Fruit fly (Drosophila melanogaster): ENCODE data around the gene Pdss2.
A peak's percentile ranks its signal among the peaks of the same experiment; 100 is the strongest.

The Pdss2 gene

DNA sequence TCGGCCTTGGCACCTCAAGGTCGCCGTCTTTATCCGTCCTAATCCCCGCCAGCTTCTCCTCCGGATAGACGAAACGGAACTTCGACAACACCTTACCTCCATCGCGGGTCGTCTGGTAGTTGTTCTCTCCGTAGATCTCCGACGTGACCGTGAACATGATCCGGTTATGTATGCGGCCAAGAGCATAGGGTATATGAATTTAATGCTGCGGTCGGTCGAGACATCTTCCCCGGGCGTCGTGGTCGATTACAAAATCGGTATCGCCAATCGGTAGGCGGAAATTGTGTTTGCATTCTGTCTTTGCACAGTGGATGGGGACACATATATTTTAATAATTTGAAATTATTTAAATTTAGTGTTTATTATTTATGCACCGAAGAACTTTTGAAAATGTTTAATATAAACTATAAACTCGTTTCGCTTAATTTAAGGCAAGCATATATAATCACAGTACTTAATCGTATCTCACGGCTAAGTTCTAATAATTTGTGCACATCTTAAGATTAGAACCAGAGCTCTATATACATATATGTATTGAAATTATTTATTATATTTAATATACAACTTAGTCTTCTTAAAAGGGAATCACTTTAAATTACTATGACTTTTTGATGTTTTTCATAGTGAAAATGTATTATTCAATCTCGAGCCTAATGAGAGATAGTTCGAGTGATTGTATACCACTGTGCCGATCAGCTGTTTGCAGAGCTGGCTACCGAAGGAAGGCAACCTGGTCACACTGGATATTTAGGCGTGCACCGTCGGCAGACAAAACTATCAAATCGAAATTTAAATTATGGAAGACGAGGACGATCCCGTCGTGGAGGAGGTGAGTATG lies 3.6 kb downstream of the Pdss2 start, which contains the start of the genes CG10584 and Polr3E (continued):
- TF ChIP-seq CG31388 (GFP tag; optimal IDR thresholded peaks at IDR 0.05) (peak; percentile 65), CG10274 (GFP tag; optimal IDR thresholded peaks at IDR 0.05) (peak; percentile 70), CG13624 (GFP tag; optimal IDR thresholded peaks at IDR 0.05) (no peak), dmrt11E (tag; optimal IDR thresholded peaks at IDR 0.05) (peak; percentile 94), CG18476 (GFP tag; optimal IDR thresholded peaks at IDR 0.05) (peak; percentile 77), insv (GFP tag; optimal IDR thresholded peaks at IDR 0.05) (peak in 1 of 2 experiments; percentile 79), Chrac-16 (GFP tag; optimal IDR thresholded peaks at IDR 0.05) (peak; percentile 84), Nf-YB (GFP tag; optimal IDR thresholded peaks at IDR 0.05) (peak; percentile 84), trh (GFP tag; optimal IDR thresholded peaks at IDR 0.05) (peak; percentile 88), CG4404 (GFP tag; IDR thresholded peaks at IDR 0.05) (peak; percentile 78), croc (GFP tag; conservative IDR thresholded peaks at IDR 0.05) (no peak; the same call in none of the 3 replicates), ab (GFP tag; optimal IDR thresholded peaks at IDR 0.05) (no peak), zfh2 (GFP tag; optimal IDR thresholded peaks at IDR 0.05) (peak; percentile 62), Taf1 (GFP tag; IDR thresholded peaks at IDR 0.05) (peak; percentile 76), ap (GFP tag; IDR thresholded peaks at IDR 0.05) (peak; percentile 63), H2.0 (GFP tag; IDR thresholded peaks at IDR 0.05) (peak; percentile 63), bab2 (GFP tag; optimal IDR thresholded peaks at IDR 0.05) (peak; percentile 22), fru (optimal IDR thresholded peaks at IDR 0.05) (no peak), Myb (GFP tag; optimal IDR thresholded peaks at IDR 0.05) (peak; percentile 19), pros (GFP tag; optimal IDR thresholded peaks at IDR 0.05) (peak; percentile 77), corto (GFP tag; optimal IDR thresholded peaks at IDR 0.05) (peak; percentile 72), odd (GFP tag; optimal IDR thresholded peaks at IDR 0.05) (peak; percentile 98), CG9932 (GFP tag; IDR thresholded peaks at IDR 0.05) (peak; percentile 87), CG2116 (GFP tag; optimal IDR thresholded peaks at IDR 0.05) (peak; percentile 76), CG17912 (GFP tag; optimal IDR thresholded peaks at IDR 0.05) (peak; percentile 86), Drgx (GFP tag; IDR thresholded peaks at IDR 0.05) (peak; percentile 84), fd64A (GFP tag; optimal IDR thresholded peaks at IDR 0.05) (peak; percentile 46), gro (GFP tag; optimal IDR thresholded peaks at IDR 0.05) (peak; percentile 42), CG34422 (GFP tag; IDR thresholded peaks at IDR 0.05) (peak; percentile 76), dysf (GFP tag; IDR thresholded peaks at IDR 0.05) (peak; percentile 90), bcd (GFP tag; optimal IDR thresholded peaks at IDR 0.05) (peak; percentile 94), CG30403 (GFP tag; optimal IDR thresholded peaks at IDR 0.05) (peak; percentile 94), lola (GFP tag; optimal IDR thresholded peaks at IDR 0.05) (peak in 1 of 3 experiments; percentile 95), CG17568 (GFP tag; optimal IDR thresholded peaks at IDR 0.05) (peak; percentile 88), Rx (GFP tag; IDR thresholded peaks at IDR 0.05) (peak; percentile 65; the same call in 1 of the 2 replicates), CG12155 (GFP tag; optimal IDR thresholded peaks at IDR 0.05) (peak; percentile 79), sens (GFP tag) (peak; percentile 81), Bteb2 (GFP tag; optimal IDR thresholded peaks at IDR 0.05) (peak; percentile 46), schlank (tag; optimal IDR thresholded peaks at IDR 0.05) (peak; percentile 73), CG2199 (GFP tag; IDR thresholded peaks at IDR 0.05) (no peak), Lpt (GFP tag; optimal IDR thresholded peaks at IDR 0.05) (no peak), CG18599 (GFP tag; optimal IDR thresholded peaks at IDR 0.05) (peak; percentile 94), gce (GFP tag; IDR thresholded peaks at IDR 0.05) (no peak), Eip74EF (GFP tag; optimal IDR thresholded peaks at IDR 0.05) (peak in 1 of 2 experiments; percentile 94), ash1 (GFP tag; optimal IDR thresholded peaks at IDR 0.05) (no peak), CG10654 (GFP tag; optimal IDR thresholded peaks at IDR 0.05) (peak; percentile 87), Ravus (GFP tag; IDR thresholded peaks at IDR 0.05) (peak; percentile 48), YL-1 (GFP tag; optimal IDR thresholded peaks at IDR 0.05) (peak; percentile 90), h (optimal IDR thresholded peaks at IDR 0.05) (no peak), cad (GFP tag; optimal IDR thresholded peaks at IDR 0.05) (no peak)
